Fruit fly (Drosophila melanogaster): ENCODE data around the gene CG17350.

CG17350 gene

dm6 chr2L:19423467-19424122 lies 42.9 kb downstream of the CG17350 start, which contains the start of the genes Alp12 and CG13085 (continued):
- peak; percentile 92 for TF ChIP-seq CG11762 (GFP tag; optimal IDR thresholded peaks at IDR 0.05; ENCODE audit: insufficient read depth)
- peak; percentile 8 for TF ChIP-seq Hr38 (GFP tag; optimal IDR thresholded peaks at IDR 0.05)
- peak; percentile 73 for TF ChIP-seq fd85E (GFP tag; optimal IDR thresholded peaks at IDR 0.05)
- peak; percentile 96 for TF ChIP-seq lz (GFP tag; optimal IDR thresholded peaks at IDR 0.05)
- peak; percentile 93 for TF ChIP-seq CG31627 (GFP tag; optimal IDR thresholded peaks at IDR 0.05)
- TF ChIP-seq CG8319 (GFP tag; optimal IDR thresholded peaks at IDR 0.05): peak; percentile 89
- peak; percentile 83 for TF ChIP-seq Eip93F (GFP tag; optimal IDR thresholded peaks at IDR 0.05)
- peak; percentile 95 for TF ChIP-seq eg (GFP tag; IDR thresholded peaks at IDR 0.05)
- TF ChIP-seq CG10669 (GFP tag; optimal IDR thresholded peaks at IDR 0.05): peak; percentile 92
- peak; percentile 95 for TF ChIP-seq CG6163 (GFP tag; IDR thresholded peaks at IDR 0.05)
- peak; percentile 98 for TF ChIP-seq CG10631 (GFP tag; optimal IDR thresholded peaks at IDR 0.05)
- peak; percentile 96 for TF ChIP-seq achi (GFP tag; optimal IDR thresholded peaks at IDR 0.05)
- TF ChIP-seq salr (GFP tag; optimal IDR thresholded peaks at IDR 0.05): peak; percentile 76 to 99
- peak; percentile 95 for TF ChIP-seq CG34406 (GFP tag; optimal IDR thresholded peaks at IDR 0.05)
- peak; percentile 89 for TF ChIP-seq CG1621 (tag; optimal IDR thresholded peaks at IDR 0.05)
- TF ChIP-seq CG6808 (GFP tag; optimal IDR thresholded peaks at IDR 0.05): peak; percentile 94
- peak; percentile 95 for TF ChIP-seq CG16779 (tag; optimal IDR thresholded peaks at IDR 0.05)
- TF ChIP-seq CG32006 (GFP tag; optimal IDR thresholded peaks at IDR 0.05): peak; percentile 99
- TF ChIP-seq CG9139 (GFP tag; optimal IDR thresholded peaks at IDR 0.05): peak; percentile 77
- TF ChIP-seq Eip78C (GFP tag): peak; percentile 99
- TF ChIP-seq svp (GFP tag): peak; percentile 95
- peak; percentile 92 for TF ChIP-seq Sox102F (GFP tag; optimal IDR thresholded peaks at IDR 0.05)
- TF ChIP-seq fd59A (GFP tag; optimal IDR thresholded peaks at IDR 0.05): peak; percentile 92
- peak; percentile 96 for TF ChIP-seq CG3919 (GFP tag; optimal IDR thresholded peaks at IDR 0.05)
- TF ChIP-seq CG15336 (GFP tag; IDR thresholded peaks at IDR 0.05): peak; percentile 99
- TF ChIP-seq spab (GFP tag; optimal IDR thresholded peaks at IDR 0.05): peak; percentile 93
- TF ChIP-seq Blimp-1 (GFP tag; optimal IDR thresholded peaks at IDR 0.05): peak; percentile 86
- TF ChIP-seq Lpt (GFP tag; optimal IDR thresholded peaks at IDR 0.05): peak; percentile 99
- TF ChIP-seq CG11294 (GFP tag; IDR thresholded peaks at IDR 0.05): peak; percentile 97
- peak; percentile 89 for TF ChIP-seq vri (GFP tag; optimal IDR thresholded peaks at IDR 0.05)

dm6 chr2L:19424307-19424902 lies 43.7 kb downstream of the CG17350 start:
- TF ChIP-seq topi (GFP tag; optimal IDR thresholded peaks at IDR 0.05) (peak; percentile 1), CG6854 (GFP tag; optimal IDR thresholded peaks at IDR 0.05) (no peak), CG4318 (GFP tag; optimal IDR thresholded peaks at IDR 0.05) (peak; percentile 5), eg (GFP tag; IDR thresholded peaks at IDR 0.05) (peak; percentile 57; the same call in 2 of the 3 replicates), lz (GFP tag; optimal IDR thresholded peaks at IDR 0.05) (no peak), svp (GFP tag) (peak; percentile 32), acj6 (GFP tag; optimal IDR thresholded peaks at IDR 0.05) (no peak), dsx (GFP tag; optimal IDR thresholded peaks at IDR 0.05; ENCODE audit: poor library complexity, severe bottlenecking) (peak; percentile 17), Eip78C (GFP tag) (peak; percentile 77), Sox102F (GFP tag; optimal IDR thresholded peaks at IDR 0.05) (no peak), Hr39 (GFP tag; optimal IDR thresholded peaks at IDR 0.05) (no peak), Hr4 (GFP tag; optimal IDR thresholded peaks at IDR 0.05) (peak; percentile 3), Hr38 (GFP tag; optimal IDR thresholded peaks at IDR 0.05) (no peak), Eip93F (GFP tag; optimal IDR thresholded peaks at IDR 0.05) (no peak), Gug (GFP tag; IDR thresholded peaks at IDR 0.05) (peak; percentile 28; the same call in 1 of the 2 replicates), CG10669 (GFP tag; optimal IDR thresholded peaks at IDR 0.05) (no peak), CG6163 (GFP tag; IDR thresholded peaks at IDR 0.05) (0 out of 3 replicates have a peak, but pooled peaks have one; percentile 26), CG8119 (GFP tag; IDR thresholded peaks at IDR 0.05) (no peak), Sox15 (GFP tag; optimal IDR thresholded peaks at IDR 0.05) (no peak), fd59A (GFP tag; optimal IDR thresholded peaks at IDR 0.05) (no peak), Smox (GFP tag; optimal IDR thresholded peaks at IDR 0.05) (no peak), ss (GFP tag; optimal IDR thresholded peaks at IDR 0.05) (peak in 1 of 2 experiments; percentile 88)

All from whole organism, prepupa.